Worm (Caenorhabditis elegans): ENCODE results near the gene nhr-234.
"Not testable (repeated sequence)": the region's sequence is repeated elsewhere in the genome, so short reads cannot be mapped to it uniquely, and the experiment has no call there.

ce11 chrII:12624433-12624832 lies 12.0 kb upstream of the nhr-234 start, which contains the start of gene Y38E10A.14:
- not testable (repeated sequence) for TF ChIP-seq nhr-76 (tag; optimal IDR thresholded peaks at IDR 0.05); mdl-1 (tag; optimal IDR thresholded peaks at IDR 0.05); lir-3 (tag; optimal IDR thresholded peaks at IDR 0.05; ENCODE audit: poor library complexity); snpc-4 (tag; optimal IDR thresholded peaks at IDR 0.05); nhr-28 (tag; optimal IDR thresholded peaks at IDR 0.05); tlp-1 (tag; optimal IDR thresholded peaks at IDR 0.05); pqm-1 (tag; optimal IDR thresholded peaks at IDR 0.05); egl-27 (tag; optimal IDR thresholded peaks at IDR 0.05); ceh-82 (tag; optimal IDR thresholded peaks at IDR 0.05); elt-2 (tag; optimal IDR thresholded peaks at IDR 0.05); fkh-4 (tag; optimal IDR thresholded peaks at IDR 0.05; ENCODE audit: borderline replicate concordance); tbx-2 (tag; optimal IDR thresholded peaks at IDR 0.05)

Data from whole organism, L1 larva.